Worm (Caenorhabditis elegans) whole organism, L4 larva: Measurements from ENCODE around the gene tlp-1.

Source experiments
- F10B5.3 ChIP-seq: sonication (generic microtip); optimal IDR thresholded peaks from 2 replicates; lab custom pipeline; 2016; ENCODE audit warnings: mild to moderate bottlenecking, missing genetic modification characterization, missing compliant biosample characterization
- F37D6.2 ChIP-seq: sonication (generic microtip); optimal IDR thresholded peaks from 2 replicates; lab custom pipeline; 2016; ENCODE audit warnings: mild to moderate bottlenecking, missing genetic modification characterization, missing compliant biosample characterization
- T20F7.1 ChIP-seq: fragments of 200-800 bp; sonication (Bioruptor generic); optimal IDR thresholded peaks from 2 replicates; lab custom pipeline; 2018; ENCODE audit warnings: mild to moderate bottlenecking, missing genetic modification characterization, missing compliant biosample characterization
- Y105C5A.15 ChIP-seq: fragments of 200-800 bp; sonication (Bioruptor generic); IDR thresholded peaks from 2 replicates; pipeline ENCODE4 v1.3.6; 2022; ENCODE audit warnings: missing genetic modification characterization, missing compliant biosample characterization
- Y5F2A.4 ChIP-seq: fragments of 200-800 bp; sonication (Bioruptor generic); optimal IDR thresholded peaks from 2 replicates; lab custom pipeline; 2018; ENCODE audit warnings: mild to moderate bottlenecking, missing genetic modification characterization, missing compliant biosample characterization
- ceh-20 ChIP-seq: fragments of 200-800 bp; sonication (Bioruptor generic); IDR thresholded peaks from 2 replicates; pipeline ENCODE4 v1.3.6; 2022; ENCODE audit warnings: missing genetic modification reagents, missing genetic modification characterization, missing compliant biosample characterization
- ceh-28 ChIP-seq: fragments of 150-350 bp; optimal IDR thresholded peaks from 2 replicates; lab custom pipeline; 2014; ENCODE audit warnings: missing biosample characterization, missing genetic modification reagents, missing genetic modification characterization
- daf-12 ChIP-seq: fragments of 150-350 bp; optimal IDR thresholded peaks from 2 replicates; lab custom pipeline; 2014; ENCODE audit warnings: missing biosample characterization, missing genetic modification reagents, missing genetic modification characterization
- daf-8 ChIP-seq: fragments of 200-800 bp; sonication (Bioruptor generic); IDR thresholded peaks from 2 replicates; pipeline ENCODE4 v1.3.6; 2022; ENCODE audit warnings: missing genetic modification characterization, missing compliant biosample characterization
- dmd-6 ChIP-seq: fragments of 200-800 bp; sonication (Bioruptor generic); IDR thresholded peaks from 2 replicates; pipeline ENCODE4 v1.3.6; 2022; ENCODE audit warnings: missing genetic modification reagents, missing genetic modification characterization, missing compliant biosample characterization
- dpl-1 ChIP-seq: fragments of 150-350 bp; optimal IDR thresholded peaks from 2 replicates; lab custom pipeline; 2014; ENCODE audit warnings: missing biosample characterization, missing genetic modification reagents, missing genetic modification characterization
- dve-1 ChIP-seq: sonication (generic microtip); optimal IDR thresholded peaks from 2 replicates; lab custom pipeline; 2017; ENCODE audit warnings: antibody characterized with exemption, mild to moderate bottlenecking, missing genetic modification characterization, missing compliant biosample characterization; ENCODE audit not compliant: insufficient read depth
- fkh-10 ChIP-seq: fragments of 150-350 bp; optimal IDR thresholded peaks from 2 replicates; lab custom pipeline; 2014; ENCODE audit warnings: missing biosample characterization, missing genetic modification reagents, missing genetic modification characterization
- gei-8 ChIP-seq: fragments of 200-800 bp; sonication (Bioruptor generic); optimal IDR thresholded peaks from 2 replicates; lab custom pipeline; 2018; ENCODE audit warnings: mild to moderate bottlenecking, missing genetic modification characterization, missing compliant biosample characterization
- hif-1 ChIP-seq, 2 experiments: sonication (generic microtip); optimal IDR thresholded peaks; 2 replicates each; lab custom pipeline; 2016 to 2017; ENCODE audit warnings: missing compliant biosample characterization in 2 of 2, missing genetic modification characterization in 2 of 2, missing genetic modification reagents in 2 of 2, missing genotype in 2 of 2, mild to moderate bottlenecking in 1 of 2
- hlh-11 ChIP-seq: fragments of 200-800 bp; sonication (Bioruptor generic); optimal IDR thresholded peaks from 2 replicates; lab custom pipeline; 2018; ENCODE audit warnings: mild to moderate bottlenecking, missing genetic modification characterization, missing compliant biosample characterization
- hlh-30 ChIP-seq: sonication (generic microtip); optimal IDR thresholded peaks from 2 replicates; lab custom pipeline; 2017; ENCODE audit warnings: antibody characterized with exemption, mild to moderate bottlenecking, missing genetic modification characterization, missing compliant biosample characterization; ENCODE audit not compliant: insufficient read depth
- hmg-1.1 ChIP-seq: fragments of 200-800 bp; sonication (Bioruptor generic); IDR thresholded peaks from 2 replicates; pipeline ENCODE4 v1.3.6; 2022; ENCODE audit warnings: missing genetic modification reagents, missing genetic modification characterization, missing compliant biosample characterization
- lin-13 ChIP-seq: fragments of 150-350 bp; optimal IDR thresholded peaks from 2 replicates; lab custom pipeline; 2014; ENCODE audit warnings: missing biosample characterization, missing genetic modification reagents, missing genetic modification characterization
- lin-29 ChIP-seq: fragments of 200-800 bp; sonication (Bioruptor generic); IDR thresholded peaks from 2 replicates; pipeline ENCODE4 v1.3.6; 2022; ENCODE audit warnings: missing genetic modification reagents, missing genetic modification characterization, missing compliant biosample characterization
- lin-39 ChIP-seq: fragments of 150-350 bp; optimal IDR thresholded peaks from 2 replicates; lab custom pipeline; 2014; ENCODE audit warnings: missing biosample characterization, missing genetic modification reagents, missing genetic modification characterization
- lir-3 ChIP-seq: sonication (generic microtip); optimal IDR thresholded peaks from 2 replicates; lab custom pipeline; 2016; ENCODE audit warnings: mild to moderate bottlenecking, missing genetic modification characterization, missing compliant biosample characterization
- lsy-2 ChIP-seq, 2 experiments: fragments of 150-350 bp in 1 of 2; sonication (generic microtip) in 1 of 2; optimal IDR thresholded peaks; 2 replicates each; lab custom pipeline; 2014 to 2017; ENCODE audit warnings: missing biosample characterization in 2 of 2, missing genetic modification characterization in 2 of 2
- mdl-1 ChIP-seq, 2 experiments: fragments of 150-350 bp in 1 of 2; sonication (generic microtip) in 1 of 2; optimal IDR thresholded peaks; 2 replicates each; lab custom pipeline; 2014 to 2017; ENCODE audit warnings: missing biosample characterization in 2 of 2, missing genetic modification characterization in 2 of 2
- mxl-2 ChIP-seq: fragments of 200-800 bp; sonication (Bioruptor generic); conservative IDR thresholded peaks from 2 replicates; pipeline ENCODE4 v1.3.6; 2022; ENCODE audit warnings: missing genetic modification reagents, missing genetic modification characterization, missing compliant biosample characterization
- nhr-10 ChIP-seq: fragments of 150-350 bp; optimal IDR thresholded peaks from 2 replicates; lab custom pipeline; 2014; ENCODE audit warnings: missing biosample characterization, missing genetic modification characterization
- nhr-111 ChIP-seq: fragments of 200-800 bp; sonication (Bioruptor generic); optimal IDR thresholded peaks from 2 replicates; lab custom pipeline; 2018; ENCODE audit warnings: mild to moderate bottlenecking, missing genetic modification characterization, missing compliant biosample characterization
- nhr-25 ChIP-seq: sonication (generic microtip); optimal IDR thresholded peaks from 2 replicates; lab custom pipeline; 2017; ENCODE audit warnings: missing genetic modification characterization, mild to moderate bottlenecking, missing compliant biosample characterization, antibody characterized with exemption, moderate library complexity, borderline replicate concordance; ENCODE audit not compliant: insufficient read depth
- nhr-28 ChIP-seq: fragments of 150-350 bp; optimal IDR thresholded peaks from 2 replicates; lab custom pipeline; 2014; ENCODE audit warnings: missing biosample characterization, missing genetic modification characterization
- nhr-42 ChIP-seq: fragments of 200-800 bp; sonication (Bioruptor generic); IDR thresholded peaks from 2 replicates; pipeline ENCODE4 v1.3.6; 2022; ENCODE audit warnings: missing genetic modification characterization, missing compliant biosample characterization
- nhr-76 ChIP-seq: fragments of 150-350 bp; optimal IDR thresholded peaks from 2 replicates; lab custom pipeline; 2014; ENCODE audit warnings: missing biosample characterization, missing genetic modification characterization
- nhr-77 ChIP-seq: fragments of 150-350 bp; optimal IDR thresholded peaks from 2 replicates; lab custom pipeline; 2014; ENCODE audit warnings: missing biosample characterization, missing genetic modification characterization
- pha-4 ChIP-seq, 2 experiments: fragments of 150-350 bp in 1 of 2; fragments of 200-800 bp in 1 of 2; sonication (Bioruptor generic) in 1 of 2; IDR thresholded peaks in 1 of 2; optimal IDR thresholded peaks in 1 of 2; 2 replicates each; pipeline versions ENCODE4 v1.3.6 to Lab custom; 2014 to 2022; ENCODE audit warnings: missing genetic modification characterization in 2 of 2, missing genetic modification reagents in 2 of 2, missing biosample characterization in 1 of 2, missing compliant biosample characterization in 1 of 2
- php-3 ChIP-seq: fragments of 200-800 bp; sonication (Bioruptor generic); IDR thresholded peaks from 2 replicates; pipeline ENCODE4 v1.3.6; 2022; ENCODE audit warnings: missing genetic modification reagents, missing genetic modification characterization, missing compliant biosample characterization
- pqm-1 ChIP-seq: sonication (generic microtip); optimal IDR thresholded peaks from 2 replicates; lab custom pipeline; 2017; ENCODE audit warnings: missing biosample characterization, missing genetic modification characterization
- skn-1 ChIP-seq: fragments of 150-350 bp; optimal IDR thresholded peaks from 2 replicates; lab custom pipeline; 2014; ENCODE audit warnings: missing biosample characterization, missing genetic modification characterization
- spr-3 ChIP-seq: fragments of 200-800 bp; sonication (Bioruptor generic); optimal IDR thresholded peaks from 2 replicates; lab custom pipeline; 2018; ENCODE audit warnings: mild to moderate bottlenecking, missing genetic modification characterization, missing compliant biosample characterization
- tra-1 ChIP-seq: fragments of 200-800 bp; sonication (Bioruptor generic); IDR thresholded peaks from 2 replicates; pipeline ENCODE4 v1.3.6; 2022; ENCODE audit warnings: missing genetic modification reagents, missing genetic modification characterization, missing compliant biosample characterization
- unc-130 ChIP-seq: sonication (generic microtip); optimal IDR thresholded peaks from 2 replicates; lab custom pipeline; 2016; ENCODE audit warnings: missing genetic modification reagents, missing genetic modification characterization, missing compliant biosample characterization
- unc-62 ChIP-seq, 3 experiments: fragments of 150-350 bp in 1 of 3; sonication (generic microtip); optimal IDR thresholded peaks in 2 of 3; peaks in 1 of 3; 1 replicate in 1 of 3; 2 replicates in 2 of 3; lab custom pipeline; 2014 to 2017; ENCODE audit warnings: missing biosample characterization in 3 of 3, missing genetic modification characterization in 3 of 3, missing genetic modification reagents in 3 of 3, missing genotype in 1 of 3
- vab-7 ChIP-seq: fragments of 200-800 bp; sonication (Bioruptor generic); IDR thresholded peaks from 2 replicates; pipeline ENCODE4 v1.3.6; 2022; ENCODE audit warnings: missing genetic modification reagents, missing genetic modification characterization, missing compliant biosample characterization
- zfp-2 ChIP-seq: sonication (generic microtip); optimal IDR thresholded peaks from 2 replicates; lab custom pipeline; 2016; ENCODE audit warnings: mild to moderate bottlenecking, missing genetic modification characterization, missing compliant biosample characterization
- zip-2 ChIP-seq: fragments of 150-350 bp; optimal IDR thresholded peaks from 2 replicates; lab custom pipeline; 2014; ENCODE audit warnings: missing biosample characterization, missing genetic modification characterization
- ztf-11 ChIP-seq: fragments of 150-350 bp; optimal IDR thresholded peaks from 2 replicates; lab custom pipeline; 2014; ENCODE audit warnings: missing biosample characterization, missing genetic modification characterization

tlp-1 gene

DNA sequence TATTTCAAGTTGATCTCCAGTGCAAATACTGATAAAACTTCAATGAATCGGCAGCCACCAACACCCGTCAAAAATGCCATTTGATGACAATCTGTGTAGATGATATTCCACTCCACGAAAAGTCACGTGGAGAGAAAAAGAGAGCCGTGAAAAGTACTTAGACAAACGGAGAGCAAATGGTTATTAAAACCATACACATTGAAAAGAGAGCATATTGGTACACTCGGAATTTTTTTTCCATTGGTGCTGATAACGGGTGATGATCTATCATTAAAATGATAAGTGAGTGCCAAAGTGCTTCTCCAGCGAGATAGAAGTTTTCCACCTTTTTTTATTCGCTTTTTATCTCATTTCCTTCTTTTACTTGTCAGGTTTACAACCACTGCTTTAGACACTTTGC lies 21.3 kb upstream of the tlp-1 start (continued):
- no peak for TF ChIP-seq nhr-111 (GFP tag; lab: Kevin White, UChicago)
- TF ChIP-seq pha-4 (GFP tag; IDR thresholded peaks at IDR 0.05; lab: Robert Waterston, UW) = no peak
- no peak for TF ChIP-seq pha-4 (tag; optimal IDR thresholded peaks at IDR 0.05; lab: Kevin White, UChicago)
- peak; percentile 92 for TF ChIP-seq pqm-1 (tag; lab: Kevin White, UChicago)
- no peak for TF ChIP-seq F10B5.3 (tag; lab: Kevin White, UChicago)
- no peak for TF ChIP-seq mxl-2 (GFP tag; lab: Robert Waterston, UW)
- TF ChIP-seq hlh-11 (tag; lab: Kevin White, UChicago) = no peak
- no peak for TF ChIP-seq nhr-25
- no peak for TF ChIP-seq Y105C5A.15 (GFP tag; lab: Robert Waterston, UW)
- TF ChIP-seq skn-1 (tag; lab: Kevin White, UChicago) = no peak
- no peak for TF ChIP-seq hmg-1.1 (GFP tag; lab: Robert Waterston, UW)
- TF ChIP-seq hif-1 (tag; optimal IDR thresholded peaks at IDR 0.05; lab: Kevin White, UChicago) = no peak
- TF ChIP-seq unc-62 (GFP tag; optimal IDR thresholded peaks at IDR 0.05 in 1 of 2; lab: Kevin White, UChicago) = peak; percentile 15 to 76
- TF ChIP-seq unc-62 (tag; optimal IDR thresholded peaks at IDR 0.05; lab: Kevin White, UChicago) = no peak
- TF ChIP-seq unc-130 (GFP tag; lab: Kevin White, UChicago) = no peak
- TF ChIP-seq ceh-20 (GFP tag; lab: Robert Waterston, UW) = peak; percentile 60; the same call in 1 of the 2 replicates
- TF ChIP-seq lin-29 (GFP tag; lab: Robert Waterston, UW) = no peak
- peak; percentile 99 for TF ChIP-seq php-3
- peak; percentile 63 for TF ChIP-seq nhr-77 (tag; lab: Kevin White, UChicago)
- TF ChIP-seq daf-8 = no peak
- TF ChIP-seq lin-13 (GFP tag; lab: Kevin White, UChicago) = no peak
- TF ChIP-seq spr-3 = no peak
- TF ChIP-seq zip-2 (tag; lab: Kevin White, UChicago) = no peak
- TF ChIP-seq F37D6.2 (tag; lab: Kevin White, UChicago) = no peak
- TF ChIP-seq gei-8 (GFP tag; lab: Kevin White, UChicago) = no peak
- TF ChIP-seq lsy-2 (tag; optimal IDR thresholded peaks at IDR 0.05; lab: Kevin White, UChicago) = no peak
- TF ChIP-seq lin-39 (tag; lab: Kevin White, UChicago) = no peak
- no peak for TF ChIP-seq vab-7 (GFP tag; lab: Robert Waterston, UW)
- TF ChIP-seq nhr-42 (GFP tag; lab: Robert Waterston, UW) = no peak
- TF ChIP-seq tra-1 (GFP tag; lab: Robert Waterston, UW) = peak; percentile 93; the same call in 1 of the 2 replicates
- TF ChIP-seq nhr-76 (tag; lab: Kevin White, UChicago) = no peak
- TF ChIP-seq nhr-10 (tag; lab: Kevin White, UChicago) = no peak
- no peak for TF ChIP-seq ztf-11
- TF ChIP-seq dmd-6 (GFP tag; lab: Robert Waterston, UW) = peak; percentile 98
- no peak for TF ChIP-seq Y5F2A.4 (GFP tag; lab: Kevin White, UChicago)
- TF ChIP-seq nhr-28 (tag; lab: Kevin White, UChicago) = peak; percentile 82
- peak; percentile 41 for TF ChIP-seq hlh-30 (tag; lab: Kevin White, UChicago)
- TF ChIP-seq daf-12 (tag; lab: Kevin White, UChicago) = no peak
- TF ChIP-seq dpl-1 (GFP tag; lab: Kevin White, UChicago) = no peak
- no peak for TF ChIP-seq zfp-2 (tag; lab: Kevin White, UChicago)
- TF ChIP-seq ceh-28 = no peak
- TF ChIP-seq fkh-10 = no peak
- no peak for TF ChIP-seq lir-3 (tag; lab: Kevin White, UChicago)
- peak in 1 of 2 experiments; percentile 15 for TF ChIP-seq mdl-1 (tag; optimal IDR thresholded peaks at IDR 0.05; lab: Kevin White, UChicago)
- TF ChIP-seq dve-1 = peak; percentile 94
- peak; percentile 39 for TF ChIP-seq T20F7.1 (GFP tag; lab: Kevin White, UChicago)
